Fruit fly (Drosophila melanogaster): ENCODE data around the gene CG9257.

The CG9257 gene

DNA sequence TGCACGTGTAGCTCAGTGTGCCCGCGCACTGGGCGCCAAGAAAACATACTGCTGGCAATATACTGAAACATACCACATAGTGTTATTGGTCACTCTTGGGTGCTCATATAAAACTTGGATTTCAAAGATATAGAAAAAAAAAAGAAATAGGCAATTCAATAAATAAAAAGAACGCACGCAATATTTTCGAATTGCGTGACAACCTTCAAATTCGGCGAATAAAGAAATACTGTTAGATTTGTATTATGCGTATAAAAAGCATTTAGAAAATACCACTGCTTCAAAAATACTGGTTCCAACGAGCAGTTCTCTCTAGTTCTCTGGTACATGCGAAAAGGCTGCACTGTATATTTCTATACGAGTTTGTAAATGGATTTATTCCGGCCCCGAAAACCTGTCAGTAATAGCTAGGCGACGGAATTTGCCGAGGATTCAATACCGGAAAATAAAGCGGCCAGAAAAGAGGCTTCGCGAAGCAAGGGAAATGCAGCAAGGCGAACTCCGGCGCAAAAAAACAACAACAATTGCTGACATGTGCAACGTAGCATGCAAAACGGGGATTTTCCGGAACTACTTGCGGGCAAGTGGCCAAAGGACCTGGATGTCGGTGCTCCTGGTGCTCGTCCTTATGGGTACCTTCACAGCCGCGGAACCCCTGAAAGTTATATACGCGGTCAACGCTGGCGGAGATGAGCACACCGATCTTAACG, at the start of gene CG9257:
Gene CG9257 (plus strand): TSS at position 345 of the 710 bp plus-strand sequence.
- TF ChIP-seq pzg (GFP tag; optimal IDR thresholded peaks at IDR 0.05) (peak; percentile 65), CG9797 (GFP tag; optimal IDR thresholded peaks at IDR 0.05) (peak; percentile 86), CG10462 (GFP tag; optimal IDR thresholded peaks at IDR 0.05) (no peak), Jarid2 (GFP tag; optimal IDR thresholded peaks at IDR 0.05) (no peak), tgo (GFP tag; IDR thresholded peaks at IDR 0.05) (no peak), Med (GFP tag) (peak; percentile 6), sug (tag; optimal IDR thresholded peaks at IDR 0.05) (no peak), lola (GFP tag; optimal IDR thresholded peaks at IDR 0.05) (no peak), H15 (GFP tag; IDR thresholded peaks at IDR 0.05) (no peak), CG1647 (GFP tag; optimal IDR thresholded peaks at IDR 0.05) (no peak), crp (GFP tag; optimal IDR thresholded peaks at IDR 0.05) (no peak), Nf-YA (GFP tag; IDR thresholded peaks at IDR 0.05) (no peak), D19A (tag; optimal IDR thresholded peaks at IDR 0.05) (no peak), NfI (GFP tag; optimal IDR thresholded peaks at IDR 0.05) (no peak), hkb (optimal IDR thresholded peaks at IDR 0.05) (peak; percentile 17), hkb (GFP tag; IDR thresholded peaks at IDR 0.05) (no peak), CG10431 (GFP tag; optimal IDR thresholded peaks at IDR 0.05) (peak; percentile 60), CG13424 (tag; optimal IDR thresholded peaks at IDR 0.05) (peak; percentile 6), gem (tag; optimal IDR thresholded peaks at IDR 0.05) (no peak), CoRest (tag; optimal IDR thresholded peaks at IDR 0.05) (peak; percentile 20), CG13287 (GFP tag; IDR thresholded peaks at IDR 0.05; ENCODE audit: partially characterized antibody) (peak; percentile 18; the same call in 1 of the 2 replicates), Drgx (GFP tag; IDR thresholded peaks at IDR 0.05) (no peak), fu2 (GFP tag; optimal IDR thresholded peaks at IDR 0.05) (peak; percentile 64), CG1024 (GFP tag; IDR thresholded peaks at IDR 0.05) (no peak), CG6272 (GFP tag; IDR thresholded peaks at IDR 0.05) (0 out of 2 replicates have a peak, but pooled peaks have one; percentile 5), pros (GFP tag; optimal IDR thresholded peaks at IDR 0.05) (no peak), CG10979 (tag; optimal IDR thresholded peaks at IDR 0.05) (no peak), vfl (GFP tag; optimal IDR thresholded peaks at IDR 0.05) (no peak), CG2199 (GFP tag; IDR thresholded peaks at IDR 0.05) (no peak), ara (GFP tag; IDR thresholded peaks at IDR 0.05) (no peak), unc-4 (GFP tag; IDR thresholded peaks at IDR 0.05; ENCODE audit: partially characterized antibody) (0 out of 2 replicates have a peak, but pooled peaks have one; percentile 19), CG8388 (GFP tag; optimal IDR thresholded peaks at IDR 0.05) (peak; percentile 44), CG8478 (optimal IDR thresholded peaks at IDR 0.05) (no peak), CG12769 (tag; optimal IDR thresholded peaks at IDR 0.05) (no peak), exex (tag; optimal IDR thresholded peaks at IDR 0.05) (no peak), CG31441 (GFP tag; IDR thresholded peaks at IDR 0.05) (no peak), gfzf (GFP tag; optimal IDR thresholded peaks at IDR 0.05) (peak; percentile 84), Xrp1 (GFP tag; IDR thresholded peaks at IDR 0.05) (no peak), CG2712 (tag; optimal IDR thresholded peaks at IDR 0.05) (no peak), CG30020 (tag; optimal IDR thresholded peaks at IDR 0.05) (peak; percentile 39), bigmax (GFP tag; optimal IDR thresholded peaks at IDR 0.05) (no peak), Rx (GFP tag; IDR thresholded peaks at IDR 0.05) (no peak), Scr (GFP tag; IDR thresholded peaks at IDR 0.05; ENCODE audit: partially characterized antibody) (no peak), CG2116 (GFP tag; optimal IDR thresholded peaks at IDR 0.05) (peak; percentile 36), H2.0 (GFP tag; IDR thresholded peaks at IDR 0.05) (no peak), nmo (GFP tag; optimal IDR thresholded peaks at IDR 0.05) (peak; percentile 45), Sry-δ (GFP tag; optimal IDR thresholded peaks at IDR 0.05) (peak; percentile 26), CG4282 (GFP tag; optimal IDR thresholded peaks at IDR 0.05) (no peak), NC2α (GFP tag; optimal IDR thresholded peaks at IDR 0.05) (no peak), cad (GFP tag; optimal IDR thresholded peaks at IDR 0.05) (no peak)

All from whole organism, embryonic.